Worm (Caenorhabditis elegans) whole organism, late embryonic: ENCODE results near the gene T23F2.5.
A peak's percentile ranks its signal among the peaks of the same experiment; 100 is the strongest.

Source experiments
- F13H6.1 ChIP-seq: sonication (generic microtip); optimal IDR thresholded peaks from 2 replicates; lab custom pipeline; 2016; ENCODE audit warnings: missing genetic modification characterization, missing compliant biosample characterization
- K02D7.2 ChIP-seq: sonication (generic microtip); optimal IDR thresholded peaks from 2 replicates; lab custom pipeline; 2017; ENCODE audit warnings: mild to moderate bottlenecking, missing genetic modification characterization, missing compliant biosample characterization
- K09A11.1 ChIP-seq: sonication (generic microtip); optimal IDR thresholded peaks from 2 replicates; lab custom pipeline; 2017; ENCODE audit warnings: antibody characterized with exemption, mild to moderate bottlenecking, missing genetic modification characterization, missing compliant biosample characterization; ENCODE audit not compliant: insufficient read depth
- Y22D7AL.16 ChIP-seq: sonication (generic microtip); optimal IDR thresholded peaks from 2 replicates; lab custom pipeline; 2016; ENCODE audit warnings: missing genetic modification characterization, missing compliant biosample characterization
- ahr-1 ChIP-seq: sonication (generic microtip); optimal IDR thresholded peaks from 2 replicates; lab custom pipeline; 2016; ENCODE audit warnings: missing genetic modification characterization, missing compliant biosample characterization
- ceh-14 ChIP-seq: sonication (generic microtip); optimal IDR thresholded peaks from 2 replicates; lab custom pipeline; 2016; ENCODE audit warnings: missing genotype, missing genetic modification characterization, missing compliant biosample characterization
- ceh-18 ChIP-seq: sonication (generic microtip); optimal IDR thresholded peaks from 2 replicates; lab custom pipeline; 2016; ENCODE audit warnings: missing genetic modification characterization, missing compliant biosample characterization
- ceh-19 ChIP-seq: fragments of 200-800 bp; sonication (Bioruptor generic); optimal IDR thresholded peaks from 2 replicates; lab custom pipeline; 2018; ENCODE audit warnings: mild to moderate bottlenecking, missing genetic modification characterization, missing compliant biosample characterization
- ceh-24 ChIP-seq: sonication (generic microtip); optimal IDR thresholded peaks from 2 replicates; lab custom pipeline; 2016; ENCODE audit warnings: mild to moderate bottlenecking, missing genetic modification characterization, missing compliant biosample characterization
- ceh-31 ChIP-seq: sonication (generic microtip); optimal IDR thresholded peaks from 2 replicates; lab custom pipeline; 2016; ENCODE audit warnings: missing genetic modification characterization, missing compliant biosample characterization
- ceh-34 ChIP-seq: sonication (generic microtip); optimal IDR thresholded peaks from 2 replicates; lab custom pipeline; 2016; ENCODE audit warnings: mild to moderate bottlenecking, missing genetic modification characterization, missing compliant biosample characterization
- ceh-45 ChIP-seq: fragments of 200-800 bp; sonication (Bioruptor generic); IDR thresholded peaks from 2 replicates; pipeline ENCODE4 v1.3.6; 2022; ENCODE audit warnings: missing genetic modification reagents, missing genetic modification characterization, missing compliant biosample characterization
- ceh-6 ChIP-seq: fragments of 200-800 bp; sonication (Bioruptor generic); optimal IDR thresholded peaks from 2 replicates; lab custom pipeline; 2018; ENCODE audit warnings: mild to moderate bottlenecking, missing genetic modification characterization, missing compliant biosample characterization
- ceh-9 ChIP-seq: sonication (generic microtip); optimal IDR thresholded peaks from 2 replicates; lab custom pipeline; 2016; ENCODE audit warnings: mild to moderate bottlenecking, missing genetic modification characterization, inconsistent platforms, missing compliant biosample characterization
- dmd-4 ChIP-seq: sonication (generic microtip); optimal IDR thresholded peaks from 2 replicates; lab custom pipeline; 2016; ENCODE audit warnings: borderline replicate concordance, missing genetic modification characterization, missing compliant biosample characterization
- elt-2 ChIP-seq: sonication (generic microtip); optimal IDR thresholded peaks from 2 replicates; lab custom pipeline; 2016; ENCODE audit warnings: missing genetic modification reagents, missing genetic modification characterization, missing compliant biosample characterization
- elt-4 ChIP-seq: sonication (generic microtip); optimal IDR thresholded peaks from 2 replicates; lab custom pipeline; 2016; ENCODE audit warnings: missing genetic modification characterization, missing compliant biosample characterization
- ets-4 ChIP-seq: sonication (generic microtip); optimal IDR thresholded peaks from 2 replicates; lab custom pipeline; 2016; ENCODE audit warnings: missing genetic modification characterization, missing compliant biosample characterization
- eyg-1 ChIP-seq: sonication (generic microtip); optimal IDR thresholded peaks from 2 replicates; lab custom pipeline; 2016; ENCODE audit warnings: missing genotype, missing genetic modification characterization, missing compliant biosample characterization
- fkh-10 ChIP-seq: fragments of 150-350 bp; optimal IDR thresholded peaks from 2 replicates; lab custom pipeline; 2014; ENCODE audit warnings: missing biosample characterization, missing genetic modification reagents, missing genetic modification characterization
- fkh-6 ChIP-seq: sonication (generic microtip); optimal IDR thresholded peaks from 2 replicates; lab custom pipeline; 2016; ENCODE audit warnings: missing genetic modification characterization, missing compliant biosample characterization
- gmeb-2 ChIP-seq: sonication (generic microtip); optimal IDR thresholded peaks from 2 replicates; lab custom pipeline; 2016; ENCODE audit warnings: missing genetic modification characterization, inconsistent platforms, missing compliant biosample characterization
- hlh-6 ChIP-seq: sonication (generic microtip); optimal IDR thresholded peaks from 2 replicates; lab custom pipeline; 2016; ENCODE audit warnings: missing genotype, missing genetic modification characterization, missing compliant biosample characterization
- mec-3 ChIP-seq: sonication (generic microtip); optimal IDR thresholded peaks from 2 replicates; lab custom pipeline; 2016; ENCODE audit warnings: borderline replicate concordance, missing genetic modification characterization, missing compliant biosample characterization
- npax-4 ChIP-seq: sonication (generic microtip); optimal IDR thresholded peaks from 2 replicates; lab custom pipeline; 2016; ENCODE audit warnings: missing genetic modification characterization, missing compliant biosample characterization
- odd-2 ChIP-seq: sonication (generic microtip); optimal IDR thresholded peaks from 2 replicates; lab custom pipeline; 2017; ENCODE audit warnings: antibody characterized with exemption, mild to moderate bottlenecking, missing genetic modification characterization, missing compliant biosample characterization
- pha-2 ChIP-seq: sonication (generic microtip); optimal IDR thresholded peaks from 2 replicates; lab custom pipeline; 2017; ENCODE audit warnings: mild to moderate bottlenecking, missing genetic modification characterization, missing compliant biosample characterization
- pha-4 ChIP-seq: fragments of 150-350 bp; optimal IDR thresholded peaks from 2 replicates; lab custom pipeline; 2018; ENCODE audit warnings: missing biosample characterization, missing genetic modification reagents, missing genetic modification characterization
- pqm-1 ChIP-seq: sonication (generic microtip); optimal IDR thresholded peaks from 2 replicates; lab custom pipeline; 2016; ENCODE audit warnings: missing genetic modification characterization, missing compliant biosample characterization
- ref-2 ChIP-seq: sonication (generic microtip); optimal IDR thresholded peaks from 2 replicates; lab custom pipeline; 2016; ENCODE audit warnings: missing genetic modification characterization, missing compliant biosample characterization
- rnt-1 ChIP-seq: sonication (generic microtip); optimal IDR thresholded peaks from 2 replicates; lab custom pipeline; 2016; ENCODE audit warnings: missing genetic modification characterization, missing compliant biosample characterization
- sdc-2 ChIP-seq: sonication (generic microtip); optimal IDR thresholded peaks from 2 replicates; lab custom pipeline; 2016; ENCODE audit warnings: missing genotype, missing genetic modification characterization, missing compliant biosample characterization
- sox-2 ChIP-seq: fragments of 200-800 bp; sonication (Bioruptor generic); IDR thresholded peaks from 2 replicates; pipeline ENCODE4 v1.3.6; 2022; ENCODE audit warnings: missing genetic modification reagents, missing genetic modification characterization, missing compliant biosample characterization
- sox-4 ChIP-seq: sonication (generic microtip); optimal IDR thresholded peaks from 2 replicates; lab custom pipeline; 2017; ENCODE audit warnings: mild to moderate bottlenecking, missing genetic modification characterization, inconsistent platforms, missing compliant biosample characterization
- syd-9 ChIP-seq: sonication (generic microtip); optimal IDR thresholded peaks from 2 replicates; lab custom pipeline; 2016; ENCODE audit warnings: mild to moderate bottlenecking, missing genetic modification characterization, moderate library complexity, missing compliant biosample characterization
- tbx-2 ChIP-seq: sonication (generic microtip); optimal IDR thresholded peaks from 2 replicates; lab custom pipeline; 2016; ENCODE audit warnings: missing genetic modification characterization, missing compliant biosample characterization
- tbx-7 ChIP-seq: sonication (generic microtip); optimal IDR thresholded peaks from 2 replicates; lab custom pipeline; 2016; ENCODE audit warnings: missing genotype, missing genetic modification characterization, missing compliant biosample characterization
- ttx-3 ChIP-seq: sonication (generic microtip); optimal IDR thresholded peaks from 2 replicates; lab custom pipeline; 2016; ENCODE audit warnings: missing genetic modification reagents, missing genetic modification characterization, missing compliant biosample characterization
- unc-42 ChIP-seq: sonication (generic microtip); optimal IDR thresholded peaks from 2 replicates; lab custom pipeline; 2016; ENCODE audit warnings: missing genotype, missing genetic modification characterization, missing compliant biosample characterization
- unc-86 ChIP-seq: sonication (generic microtip); optimal IDR thresholded peaks from 2 replicates; lab custom pipeline; 2016; ENCODE audit warnings: missing genetic modification characterization, missing compliant biosample characterization

T23F2.5 gene

DNA sequence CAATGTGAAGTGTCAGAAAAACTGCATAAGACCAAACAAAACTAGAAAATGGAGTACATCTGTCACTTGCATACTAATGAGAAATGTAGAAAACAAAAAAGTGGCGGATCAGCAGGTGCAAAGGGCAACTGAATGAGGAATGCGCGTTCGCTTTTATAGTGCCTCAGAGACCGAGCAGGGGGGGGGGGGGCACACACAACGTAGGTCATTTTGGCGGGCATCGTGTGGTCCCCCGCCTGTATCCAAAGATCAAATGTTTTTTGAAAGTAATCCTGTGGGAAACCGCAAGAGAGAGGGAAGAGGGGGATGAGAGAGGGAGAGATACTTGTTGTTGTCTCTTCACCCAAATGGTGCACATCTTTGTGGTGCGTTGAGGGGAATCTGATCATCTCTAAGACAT is 1.4 kb upstream of the T23F2.5 start:
- TF ChIP-seq tbx-2: peak; percentile 27
- TF ChIP-seq ceh-31 (tag; lab: Kevin White, UChicago): peak; percentile 49
- no peak for TF ChIP-seq sox-4
- peak; percentile 14 for TF ChIP-seq fkh-6 (tag; lab: Kevin White, UChicago)
- TF ChIP-seq ref-2 (tag; lab: Kevin White, UChicago): peak; percentile 10
- TF ChIP-seq hlh-6 (tag; lab: Kevin White, UChicago): peak; percentile 74
- no peak for TF ChIP-seq ets-4 (tag; lab: Kevin White, UChicago)
- peak; percentile 31 for TF ChIP-seq unc-42 (tag; lab: Kevin White, UChicago)
- peak; percentile 24 for TF ChIP-seq ceh-34
- TF ChIP-seq, all 69 proteins: peak for 7

DNA sequence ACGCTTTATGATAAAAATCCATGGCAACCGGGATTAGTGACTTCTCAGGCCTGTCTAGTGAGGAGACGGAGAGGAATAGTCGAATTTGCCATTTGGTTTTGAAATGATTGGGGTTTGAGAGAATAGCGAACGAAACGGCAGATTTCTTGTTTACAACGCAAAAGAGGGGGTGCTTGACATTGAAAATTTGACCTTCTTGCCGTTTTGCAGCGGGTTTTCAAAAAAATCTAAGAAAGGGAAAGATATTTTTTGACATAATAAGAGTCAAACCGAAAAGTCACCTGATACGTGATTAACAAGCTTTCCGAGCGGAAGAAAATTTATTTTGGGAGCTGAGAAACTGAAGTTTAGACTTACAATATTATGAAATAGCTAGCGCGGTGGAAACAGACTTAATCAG is 881 bp upstream of the T23F2.5 start:
- no peak for TF ChIP-seq ttx-3 (tag; lab: Kevin White, UChicago)
- TF ChIP-seq pha-2 (tag; lab: Kevin White, UChicago): no peak
- TF ChIP-seq sdc-2: no peak
- no peak for TF ChIP-seq sox-4
- no peak for TF ChIP-seq odd-2 (tag; lab: Kevin White, UChicago)
- TF ChIP-seq npax-4: no peak
- no peak for TF ChIP-seq elt-4
- TF ChIP-seq unc-86 (tag; lab: Kevin White, UChicago): no peak
- no peak for TF ChIP-seq rnt-1 (tag; lab: Kevin White, UChicago)
- no peak for TF ChIP-seq eyg-1
- TF ChIP-seq tbx-2: no peak
- TF ChIP-seq elt-2 (tag; lab: Kevin White, UChicago): no peak
- no peak for TF ChIP-seq ceh-19 (GFP tag; lab: Kevin White, UChicago)
- no peak for TF ChIP-seq fkh-10 (GFP tag; lab: Kevin White, UChicago)
- no peak for TF ChIP-seq hlh-6 (tag; lab: Kevin White, UChicago)

DNA sequence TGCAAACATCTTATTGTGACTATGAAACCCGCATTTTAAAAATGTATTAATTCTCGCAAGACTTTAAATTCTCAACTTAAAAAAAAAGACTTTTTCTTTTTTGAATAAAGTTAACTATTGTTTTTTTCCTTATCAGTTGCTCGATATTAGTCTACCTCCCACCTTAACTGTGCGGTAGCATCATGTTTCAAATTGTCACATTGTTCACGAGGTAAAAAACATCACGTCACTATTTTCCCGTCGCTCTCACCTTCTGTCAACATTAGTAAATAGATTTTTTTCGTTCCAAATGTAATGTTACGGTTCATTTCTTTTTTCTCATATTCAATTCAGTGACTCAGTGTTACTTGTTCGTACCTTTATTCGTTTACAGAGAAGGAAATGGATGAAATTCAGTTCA is 598 bp downstream of the T23F2.5 start:
- TF ChIP-seq sdc-2 (no peak), ceh-31 (tag; lab: Kevin White, UChicago) (no peak), Y22D7AL.16 (tag; lab: Kevin White, UChicago) (no peak), sox-4 (no peak), K02D7.2 (tag; lab: Kevin White, UChicago) (no peak), pha-2 (tag; lab: Kevin White, UChicago) (no peak), sox-2 (no peak), ceh-24 (tag; lab: Kevin White, UChicago) (no peak), elt-2 (tag; lab: Kevin White, UChicago) (no peak), ceh-18 (no peak), pqm-1 (tag; lab: Kevin White, UChicago) (no peak), tbx-7 (tag; lab: Kevin White, UChicago) (no peak), mec-3 (tag; lab: Kevin White, UChicago) (no peak), gmeb-2 (tag; lab: Kevin White, UChicago) (no peak), fkh-10 (GFP tag; lab: Kevin White, UChicago) (no peak), ahr-1 (tag; lab: Kevin White, UChicago) (no peak), npax-4 (no peak)

DNA sequence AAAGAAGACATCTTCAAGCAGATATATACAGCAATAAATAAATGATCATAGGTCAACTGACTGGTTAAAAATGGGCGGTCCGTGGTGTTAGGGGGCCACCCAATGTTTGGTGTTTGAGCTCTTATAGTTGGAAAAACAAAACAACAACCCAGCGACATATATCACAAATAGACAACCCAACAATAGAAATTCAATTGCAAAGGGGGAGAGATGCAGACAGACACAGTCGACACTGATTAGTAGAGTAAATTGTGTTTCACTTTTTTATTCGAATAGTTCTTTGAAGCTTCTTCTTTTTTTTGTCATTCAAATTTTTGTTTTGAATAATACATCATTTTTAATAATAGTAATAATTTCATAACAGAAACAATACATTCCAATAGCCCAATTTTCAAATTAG is 1.5 kb downstream of the T23F2.5 start:
- TF ChIP-seq elt-4 (no peak), unc-42 (tag; lab: Kevin White, UChicago) (peak; percentile 88)

DNA sequence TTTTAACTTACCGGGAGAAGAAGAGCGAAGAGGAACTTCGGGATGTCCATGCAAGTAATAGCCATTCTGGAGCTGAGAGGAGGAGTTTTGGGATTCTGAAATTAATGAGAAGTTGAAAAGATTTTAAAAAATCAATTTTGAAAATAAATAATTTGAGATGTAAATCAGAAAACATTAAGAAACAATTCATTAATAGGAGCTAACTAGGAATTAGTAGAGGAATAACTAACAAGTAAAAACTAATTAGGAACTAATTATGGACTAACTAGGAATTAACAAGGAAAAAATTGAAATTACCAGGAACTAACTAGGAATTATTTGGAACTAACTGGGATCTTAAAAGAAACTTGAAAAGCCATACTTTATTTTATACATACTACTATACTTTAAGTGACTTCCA is 2.0 kb downstream of the T23F2.5 start, which contains the start of gene T23F2.4:
TSS of gene T23F2.4 (minus strand) at position 101 of the 400 bp plus-strand sequence.
- TF ChIP-seq ceh-14 (tag; lab: Kevin White, UChicago) (no peak), pha-4 (tag; lab: Kevin White, UChicago) (no peak), odd-2 (tag; lab: Kevin White, UChicago) (no peak), dmd-4 (tag; lab: Kevin White, UChicago) (no peak), ceh-19 (GFP tag; lab: Kevin White, UChicago) (no peak), rnt-1 (tag; lab: Kevin White, UChicago) (no peak), F13H6.1 (tag; lab: Kevin White, UChicago) (no peak), fkh-6 (tag; lab: Kevin White, UChicago) (no peak), ceh-9 (no peak), syd-9 (tag; lab: Kevin White, UChicago) (no peak), elt-2 (tag; lab: Kevin White, UChicago) (no peak), ceh-45 (GFP tag; lab: Robert Waterston, UW) (no peak), K09A11.1 (no peak), ceh-6 (no peak)
- TF ChIP-seq, all 69 proteins: peak for 0
